Worm (Caenorhabditis elegans) whole organism, L1 larva: ENCODE measurements around the gene ccep-135.

ENCODE experiments used
- Y116A8C.19 ChIP-seq: sonication (generic microtip); optimal IDR thresholded peaks from 2 replicates; lab custom pipeline; 2016; ENCODE audit warnings: missing compliant biosample characterization, missing genetic modification characterization, borderline replicate concordance
- irx-1 ChIP-seq: sonication (generic microtip); optimal IDR thresholded peaks from 2 replicates; lab custom pipeline; 2016; ENCODE audit warnings: missing genetic modification characterization, missing compliant biosample characterization
- lir-3 ChIP-seq: sonication (generic microtip); optimal IDR thresholded peaks from 2 replicates; lab custom pipeline; 2016; ENCODE audit warnings: mild to moderate bottlenecking, missing genetic modification characterization, moderate library complexity, missing compliant biosample characterization; ENCODE audit not compliant: poor library complexity
- lsy-2 ChIP-seq, 2 experiments: fragments of 150-350 bp; optimal IDR thresholded peaks; 2 replicates each; lab custom pipeline; 2014; ENCODE audit warnings: missing biosample characterization in 2 of 2, missing genetic modification characterization in 2 of 2
- mdl-1 ChIP-seq, 2 experiments: fragments of 150-350 bp; optimal IDR thresholded peaks; 2 replicates each; lab custom pipeline; 2014 to 2017; ENCODE audit warnings: missing biosample characterization in 2 of 2, missing genetic modification characterization in 2 of 2, inconsistent platforms in 1 of 2
- nhr-237 ChIP-seq: fragments of 150-350 bp; optimal IDR thresholded peaks from 2 replicates; lab custom pipeline; 2014; ENCODE audit warnings: missing biosample characterization, missing genetic modification characterization
- nhr-76 ChIP-seq: sonication (generic microtip); optimal IDR thresholded peaks from 2 replicates; lab custom pipeline; 2017; ENCODE audit warnings: missing biosample characterization, missing genetic modification characterization
- pag-3 ChIP-seq: sonication (generic microtip); optimal IDR thresholded peaks from 2 replicates; lab custom pipeline; 2017; ENCODE audit warnings: missing genetic modification characterization, mild to moderate bottlenecking, missing compliant biosample characterization, antibody characterized with exemption, borderline replicate concordance; ENCODE audit not compliant: insufficient read depth
- snpc-4 ChIP-seq: fragments of 150-350 bp; optimal IDR thresholded peaks from 2 replicates; lab custom pipeline; 2014; ENCODE audit warnings: missing biosample characterization, missing genetic modification characterization
- unc-62 ChIP-seq: fragments of 150-350 bp; optimal IDR thresholded peaks from 2 replicates; lab custom pipeline; 2014; ENCODE audit warnings: missing biosample characterization, missing genetic modification reagents, missing genetic modification characterization

- TF ChIP-seq nhr-76 (tag; lab: Kevin White, UChicago) (no peak), pag-3 (tag; lab: Kevin White, UChicago) (no peak), nhr-237 (tag; lab: Kevin White, UChicago) (no peak), unc-62 (GFP tag; lab: Kevin White, UChicago) (no peak), snpc-4 (tag; lab: Kevin White, UChicago) (no peak), irx-1 (tag; lab: Kevin White, UChicago) (no peak), Y116A8C.19 (tag; lab: Kevin White, UChicago) (no peak), lsy-2 (tag; optimal IDR thresholded peaks at IDR 0.05; lab: Kevin White, UChicago) (no peak), mdl-1 (tag; optimal IDR thresholded peaks at IDR 0.05; lab: Kevin White, UChicago) (no peak), lir-3 (tag; lab: Kevin White, UChicago) (no peak)
Measured at ce11 chrIII:3112001-3112400, 20.3 kb downstream of the ccep-135 start.
